Worm (Caenorhabditis elegans) whole organism, L4 larva: ENCODE results near the gene F49F1.12.

Experiments
- Y48G9A.11 ChIP-seq: fragments of 200-800 bp; sonication (Bioruptor generic); IDR thresholded peaks from 2 replicates; pipeline ENCODE4 v1.3.6; 2022; ENCODE audit warnings: missing genetic modification reagents, missing genetic modification characterization, missing compliant biosample characterization
- ama-1 ChIP-seq: fragments of 150-350 bp; optimal IDR thresholded peaks from 2 replicates; lab custom pipeline; 2014; ENCODE audit warnings: inconsistent platforms, mixed read lengths
- daf-19 ChIP-seq: fragments of 200-800 bp; sonication (Bioruptor generic); conservative IDR thresholded peaks from 2 replicates; pipeline ENCODE4 v1.3.6; 2022; ENCODE audit warnings: missing genetic modification characterization, missing compliant biosample characterization
- mdl-1 ChIP-seq, 2 experiments: fragments of 150-350 bp in 1 of 2; sonication (generic microtip) in 1 of 2; optimal IDR thresholded peaks; 2 replicates each; lab custom pipeline; 2014 to 2017; ENCODE audit warnings: missing biosample characterization in 2 of 2, missing genetic modification characterization in 2 of 2
- snpc-1.2 ChIP-seq: fragments of 200-800 bp; sonication (Bioruptor generic); IDR thresholded peaks from 2 replicates; pipeline ENCODE4 v1.3.6; 2022; ENCODE audit warnings: missing genetic modification reagents, missing genetic modification characterization, missing compliant biosample characterization

DNA sequence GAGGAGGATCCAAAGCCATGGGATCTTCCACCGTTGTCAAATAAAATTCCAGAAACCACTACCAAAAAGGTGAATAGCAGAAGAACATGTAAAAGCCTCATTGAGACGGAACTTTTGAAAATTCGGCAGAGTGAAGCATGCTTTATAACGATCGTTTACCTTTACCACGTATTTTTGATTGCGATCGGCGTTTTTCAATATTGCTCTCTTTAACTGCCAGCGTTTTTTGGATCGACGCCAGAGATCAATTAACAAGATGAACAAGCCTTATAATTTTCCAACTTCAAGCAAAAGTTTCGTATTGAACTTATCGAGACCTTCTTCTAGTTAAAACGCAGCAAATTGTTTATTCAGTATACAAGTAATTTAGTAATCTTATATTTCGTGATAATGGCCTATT lies 3.9 kb downstream of the F49F1.12 start, which contains the start of gene F49F1.10:
- TF ChIP-seq Y48G9A.11 (GFP tag; lab: Robert Waterston, UW) = no peak
- no peak for TF ChIP-seq snpc-1.2
- TF ChIP-seq ama-1 (lab: Kevin White, UChicago) = no peak
- TF ChIP-seq daf-19 (GFP tag; lab: Robert Waterston, UW) = no peak
- no peak for TF ChIP-seq mdl-1 (tag; optimal IDR thresholded peaks at IDR 0.05; lab: Kevin White, UChicago)
